Worm (Caenorhabditis elegans) whole organism, mixed stage, embryonic: ENCODE results near the gene sir-2.2.

Source experiments
- blmp-1 ChIP-seq: fragments of 150-350 bp; optimal IDR thresholded peaks from 2 replicates; lab custom pipeline; 2014; ENCODE audit warnings: missing biosample characterization, missing genetic modification characterization
- ceh-39 ChIP-seq: fragments of 150-350 bp; optimal IDR thresholded peaks from 2 replicates; lab custom pipeline; 2014; ENCODE audit warnings: missing biosample characterization, missing genetic modification characterization
- ceh-83 ChIP-seq: fragments of 200-800 bp; sonication (Bioruptor generic); optimal IDR thresholded peaks from 2 replicates; lab custom pipeline; 2018; ENCODE audit warnings: mild to moderate bottlenecking, missing genetic modification characterization, missing compliant biosample characterization
- cnd-1 ChIP-seq: fragments of 200-800 bp; sonication (Bioruptor generic); optimal IDR thresholded peaks from 2 replicates; lab custom pipeline; 2018; ENCODE audit warnings: mild to moderate bottlenecking, missing genetic modification characterization, missing compliant biosample characterization
- flh-1 ChIP-seq: fragments of 200-800 bp; sonication (Bioruptor generic); optimal IDR thresholded peaks from 2 replicates; lab custom pipeline; 2018; ENCODE audit warnings: mild to moderate bottlenecking, missing genetic modification characterization, moderate library complexity, missing compliant biosample characterization
- lin-32 ChIP-seq: fragments of 200-800 bp; sonication (Bioruptor generic); optimal IDR thresholded peaks from 2 replicates; lab custom pipeline; 2018; ENCODE audit warnings: mild to moderate bottlenecking, missing genetic modification characterization, missing compliant biosample characterization
- lsy-2 ChIP-seq: fragments of 150-350 bp; optimal IDR thresholded peaks from 2 replicates; lab custom pipeline; 2014; ENCODE audit warnings: missing biosample characterization, missing genetic modification characterization
- mab-5 ChIP-seq: fragments of 150-350 bp; optimal IDR thresholded peaks from 2 replicates; lab custom pipeline; 2014; ENCODE audit warnings: missing biosample characterization, missing genetic modification characterization
- nhr-237 ChIP-seq: fragments of 150-350 bp; optimal IDR thresholded peaks from 2 replicates; lab custom pipeline; 2014; ENCODE audit warnings: missing biosample characterization, missing genetic modification characterization
- nhr-28 ChIP-seq: fragments of 150-350 bp; optimal IDR thresholded peaks from 2 replicates; lab custom pipeline; 2014; ENCODE audit warnings: missing biosample characterization, missing genetic modification characterization
- nhr-76 ChIP-seq: sonication (generic microtip); optimal IDR thresholded peaks from 2 replicates; lab custom pipeline; 2017; ENCODE audit warnings: missing biosample characterization, missing genetic modification characterization
- sem-2 ChIP-seq: fragments of 200-800 bp; sonication (Bioruptor generic); optimal IDR thresholded peaks from 2 replicates; lab custom pipeline; 2018; ENCODE audit warnings: mild to moderate bottlenecking, missing genetic modification characterization, missing compliant biosample characterization
- unc-120 ChIP-seq: sonication (generic microtip); optimal IDR thresholded peaks from 2 replicates; lab custom pipeline; 2017; ENCODE audit warnings: missing genetic modification characterization, missing compliant biosample characterization; ENCODE audit not compliant: poor library complexity, severe bottlenecking
- zip-8 ChIP-seq: fragments of 150-350 bp; optimal IDR thresholded peaks from 2 replicates; lab custom pipeline; 2014; ENCODE audit warnings: missing biosample characterization, missing genetic modification characterization

The sir-2.2 gene

DNA sequence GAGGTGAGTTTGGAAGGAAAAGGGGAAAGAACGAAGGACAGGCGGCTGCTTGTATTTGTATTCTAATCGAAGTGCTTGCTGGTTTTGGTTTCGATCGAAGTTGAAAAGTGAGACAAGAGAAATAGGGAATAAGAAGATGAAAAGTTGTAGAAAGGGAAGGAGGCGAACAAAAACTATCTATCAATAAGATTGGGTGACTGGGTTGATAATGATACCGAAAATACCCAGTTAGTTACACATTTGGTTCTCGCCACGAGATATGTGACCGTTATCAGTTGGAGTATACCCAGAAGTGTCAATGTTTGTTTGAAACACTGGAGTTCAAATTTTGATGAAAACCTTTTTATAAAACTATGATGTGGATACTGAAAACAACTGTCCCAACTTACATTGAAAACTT, 40.4 kb downstream of the sir-2.2 start:
- TF ChIP-seq nhr-237 (tag; lab: Kevin White, UChicago) (no peak), lin-32 (GFP tag; lab: Kevin White, UChicago) (no peak), ceh-83 (no peak), cnd-1 (tag; lab: Kevin White, UChicago) (no peak), lsy-2 (tag; lab: Kevin White, UChicago) (no peak), nhr-28 (no peak), mab-5 (tag; lab: Kevin White, UChicago) (no peak), unc-120 (tag; lab: Kevin White, UChicago) (no peak), blmp-1 (tag; lab: Kevin White, UChicago) (no peak)
- TF ChIP-seq, all 35 proteins: peak for 0

DNA sequence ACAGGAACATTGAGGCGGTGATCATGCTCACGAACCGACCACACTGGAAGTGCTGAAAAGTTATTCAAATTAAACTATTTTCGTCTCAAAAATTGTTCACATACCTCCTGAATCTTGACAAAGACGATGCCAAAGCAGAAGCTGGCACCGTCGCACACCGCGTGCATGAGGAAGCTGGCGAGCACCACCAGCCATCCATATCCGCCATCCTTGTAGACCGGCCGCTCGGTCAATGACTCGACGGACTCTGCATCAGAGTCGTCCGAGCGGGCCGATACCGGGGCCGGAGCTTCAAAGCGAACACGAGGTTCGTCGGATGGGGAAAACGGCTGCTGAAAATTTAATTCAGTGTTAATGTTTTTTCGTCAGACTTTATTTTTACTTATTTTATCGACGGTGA, 48.3 kb downstream of the sir-2.2 start:
- TF ChIP-seq nhr-76 (no peak), ceh-39 (tag; lab: Kevin White, UChicago) (no peak), flh-1 (GFP tag; lab: Kevin White, UChicago) (no peak)

DNA sequence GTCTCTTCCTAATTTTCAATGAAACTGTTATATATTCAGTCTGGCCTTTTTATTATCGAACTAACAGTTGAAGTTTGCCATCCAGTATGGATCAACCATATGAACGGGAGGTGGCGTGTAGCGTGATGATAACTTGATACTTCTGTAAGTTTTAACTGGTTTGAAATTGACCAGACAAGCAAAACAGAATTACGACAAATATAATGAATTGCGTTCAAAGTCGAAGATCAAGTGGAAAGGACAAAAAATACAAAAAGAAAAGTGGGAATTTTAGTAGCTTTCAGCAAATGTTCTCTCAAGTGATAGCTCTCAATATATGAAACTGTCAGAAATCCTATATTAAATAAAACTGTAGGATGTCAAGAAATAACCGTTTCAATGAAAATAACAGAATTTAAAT, 49.0 kb downstream of the sir-2.2 start, which contains the start of the genes C49F8.14 and gem-1:
Gene C49F8.14, minus strand, starts transcription at position 99 of the 400 bp plus-strand sequence.
Gene gem-1, minus strand, starts transcription at position 142 of the 400 bp plus-strand sequence.
- no peak for TF ChIP-seq lsy-2 (tag; lab: Kevin White, UChicago)
- TF ChIP-seq ceh-39 (tag; lab: Kevin White, UChicago), result no peak

DNA sequence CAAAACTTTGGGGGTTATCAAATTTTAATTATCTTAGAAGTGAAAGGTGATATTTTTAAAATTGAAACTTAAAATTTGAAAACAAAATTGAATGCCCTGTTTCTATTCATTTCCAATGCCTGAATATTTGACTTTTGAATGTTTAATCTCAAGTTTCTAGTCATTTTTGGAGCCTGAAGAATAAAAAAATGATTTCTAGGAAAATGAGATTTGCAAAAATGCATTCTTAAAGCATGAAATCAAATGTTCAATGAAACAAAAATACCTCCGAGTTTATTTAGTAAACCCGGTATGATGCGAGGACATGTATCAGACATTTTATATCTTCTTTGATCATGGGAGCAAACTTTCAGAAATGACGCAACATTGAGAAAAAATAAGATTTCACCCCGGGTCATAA, 51.2 kb downstream of the sir-2.2 start:
- TF ChIP-seq zip-8 (tag; lab: Kevin White, UChicago) (peak; percentile 59), sem-2 (GFP tag; lab: Kevin White, UChicago) (no peak)
